Worm (Caenorhabditis elegans): ENCODE results near the gene F43H9.3.

Gene F43H9.3

DNA sequence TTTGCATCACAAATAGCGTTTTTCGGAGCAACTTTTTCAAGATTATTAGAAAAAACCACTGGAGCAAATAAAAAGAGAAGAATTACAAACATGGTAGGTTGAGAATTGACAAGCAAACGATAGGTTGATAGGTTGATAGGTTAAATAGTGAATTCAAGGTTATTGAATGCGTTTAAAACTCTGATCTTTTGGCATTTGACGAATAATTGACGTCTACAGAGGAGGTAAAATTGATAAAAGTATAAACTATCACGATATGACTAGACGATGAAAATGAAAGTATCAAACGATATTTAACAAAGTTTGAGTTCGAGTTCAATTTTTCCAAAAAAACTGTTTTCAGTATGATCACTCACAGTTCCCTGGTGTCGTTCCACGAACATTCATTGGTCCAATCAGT lies 11.2 kb upstream of the F43H9.3 start, which contains the start of gene ZC513.14:
TSS of gene ZC513.14 (minus strand) at position 101 of the 400 bp plus-strand sequence.
- TF ChIP-seq lin-35 (GFP tag; optimal IDR thresholded peaks at IDR 0.05) (no peak), unc-62 (GFP tag; optimal IDR thresholded peaks at IDR 0.05) (no peak), elt-2 (tag; optimal IDR thresholded peaks at IDR 0.05) (no peak), jun-1 (tag; optimal IDR thresholded peaks at IDR 0.05) (no peak), sox-4 (tag; optimal IDR thresholded peaks at IDR 0.05) (no peak), C04F5.9 (tag; optimal IDR thresholded peaks at IDR 0.05) (no peak), ztf-4 (tag; optimal IDR thresholded peaks at IDR 0.05) (no peak), ztf-11 (tag; optimal IDR thresholded peaks at IDR 0.05) (no peak), fkh-10 (GFP tag; optimal IDR thresholded peaks at IDR 0.05) (no peak), mef-2 (tag; optimal IDR thresholded peaks at IDR 0.05) (no peak), xbp-1 (tag; optimal IDR thresholded peaks at IDR 0.05) (no peak), mdl-1 (tag; optimal IDR thresholded peaks at IDR 0.05) (no peak), zip-4 (GFP tag; optimal IDR thresholded peaks at IDR 0.05) (no peak)

DNA sequence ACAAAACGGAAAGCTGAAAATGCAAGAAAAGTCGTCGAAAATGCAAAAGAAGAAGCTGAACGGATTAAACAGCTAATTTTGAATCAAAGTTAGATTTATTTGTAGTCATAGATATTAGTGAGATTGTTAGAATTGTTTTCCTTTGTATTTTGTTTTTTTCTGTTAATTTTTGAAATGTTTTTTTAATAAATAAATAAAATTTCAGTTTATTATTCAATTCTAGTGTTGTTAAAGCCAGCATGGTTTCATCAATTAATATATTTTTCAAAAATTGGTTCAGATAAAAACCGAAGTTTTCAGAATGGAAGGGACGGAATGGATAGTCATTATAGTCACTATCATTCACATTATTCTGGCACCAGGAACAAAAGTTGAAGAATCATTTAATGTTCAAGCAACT lies 10.1 kb upstream of the F43H9.3 start, which contains the start of gene algn-12:
TSS of gene algn-12 (plus strand) at position 301 of the 400 bp plus-strand sequence.
- TF ChIP-seq pax-3 (tag; optimal IDR thresholded peaks at IDR 0.05) (no peak), tbx-2 (tag; optimal IDR thresholded peaks at IDR 0.05) (no peak), hpl-2 (GFP tag; optimal IDR thresholded peaks at IDR 0.05) (no peak), mab-9 (GFP tag; IDR thresholded peaks at IDR 0.05) (no peak), unc-30 (tag; optimal IDR thresholded peaks at IDR 0.05) (no peak), egl-13 (tag; optimal IDR thresholded peaks at IDR 0.05) (no peak), lin-35 (GFP tag; optimal IDR thresholded peaks at IDR 0.05) (no peak), F16B12.6 (tag; optimal IDR thresholded peaks at IDR 0.05) (no peak), ceh-82 (tag; optimal IDR thresholded peaks at IDR 0.05) (no peak), C04F5.9 (tag; optimal IDR thresholded peaks at IDR 0.05) (no peak), hlh-17 (GFP tag; optimal IDR thresholded peaks at IDR 0.05; ENCODE audit: borderline replicate concordance) (no peak), tlp-1 (tag; optimal IDR thresholded peaks at IDR 0.05) (no peak), ceh-63 (GFP tag; optimal IDR thresholded peaks at IDR 0.05) (no peak), nhr-28 (tag; optimal IDR thresholded peaks at IDR 0.05) (no peak), fkh-8 (tag; optimal IDR thresholded peaks at IDR 0.05) (no peak), nhr-76 (tag; optimal IDR thresholded peaks at IDR 0.05) (no peak), nhr-11 (tag; optimal IDR thresholded peaks at IDR 0.05) (no peak), efl-1 (optimal IDR thresholded peaks at IDR 0.05) (no peak), efl-1 (GFP tag; optimal IDR thresholded peaks at IDR 0.05 in 1 of 2) (no peak), grh-1 (GFP tag; IDR thresholded peaks at IDR 0.05) (no peak), unc-86 (tag; optimal IDR thresholded peaks at IDR 0.05) (no peak)

- TF ChIP-seq aly-2 (tag; optimal IDR thresholded peaks at IDR 0.05) = peak; percentile 0
- peak; percentile 23; the same call in 1 of the 2 replicates for TF ChIP-seq isw-1 (GFP tag; IDR thresholded peaks at IDR 0.05)
- TF ChIP-seq fkh-10 (GFP tag; optimal IDR thresholded peaks at IDR 0.05) = no peak
- no peak for TF ChIP-seq tlp-1 (tag; optimal IDR thresholded peaks at IDR 0.05)
- no peak for TF ChIP-seq nhr-84 (tag; optimal IDR thresholded peaks at IDR 0.05)
- TF ChIP-seq nhr-12 (tag; optimal IDR thresholded peaks at IDR 0.05) = no peak
- peak; percentile 53 for TF ChIP-seq swsn-7 (tag; optimal IDR thresholded peaks at IDR 0.05)
- TF ChIP-seq nhr-11 (tag; optimal IDR thresholded peaks at IDR 0.05) = no peak
- TF ChIP-seq lin-13 (GFP tag; optimal IDR thresholded peaks at IDR 0.05) = no peak
- no peak for TF ChIP-seq jun-1 (tag; optimal IDR thresholded peaks at IDR 0.05)
- no peak for TF ChIP-seq fkh-8 (tag; optimal IDR thresholded peaks at IDR 0.05)
- peak; percentile 71 for TF ChIP-seq nhr-20 (tag; optimal IDR thresholded peaks at IDR 0.05)
- TF ChIP-seq ztf-4 (tag; optimal IDR thresholded peaks at IDR 0.05) = no peak
- peak; percentile 39 for TF ChIP-seq unc-86 (tag; optimal IDR thresholded peaks at IDR 0.05)
- peak; percentile 63 for TF ChIP-seq nhr-19 (GFP tag; conservative IDR thresholded peaks at IDR 0.05)
- no peak for TF ChIP-seq ceh-90 (tag; optimal IDR thresholded peaks at IDR 0.05)
- TF ChIP-seq nhr-28 (tag; optimal IDR thresholded peaks at IDR 0.05) = no peak
- no peak for TF ChIP-seq vab-15 (tag; optimal IDR thresholded peaks at IDR 0.05)
- no peak for TF ChIP-seq fkh-4 (tag; optimal IDR thresholded peaks at IDR 0.05; ENCODE audit: borderline replicate concordance)
- TF ChIP-seq nhr-237 (tag; optimal IDR thresholded peaks at IDR 0.05) = no peak
- no peak for TF ChIP-seq efl-3 (GFP tag; optimal IDR thresholded peaks at IDR 0.05)
- no peak for TF ChIP-seq ceh-63 (GFP tag; optimal IDR thresholded peaks at IDR 0.05)
- TF ChIP-seq ceh-82 (tag; optimal IDR thresholded peaks at IDR 0.05) = peak in 2 of 3 experiments; percentile 47 to 69
- no peak for TF ChIP-seq egl-27 (tag; optimal IDR thresholded peaks at IDR 0.05)
- peak; percentile 6 for TF ChIP-seq lin-39 (tag; optimal IDR thresholded peaks at IDR 0.05)
- no peak for TF ChIP-seq C04F5.9 (tag; optimal IDR thresholded peaks at IDR 0.05)
- TF ChIP-seq unc-130 (tag; optimal IDR thresholded peaks at IDR 0.05) = peak; percentile 63
- TF ChIP-seq elt-3 (tag; optimal IDR thresholded peaks at IDR 0.05) = no peak
Measured at ce11 chrV:8031121-8031520, 6.4 kb upstream of the F43H9.3 start, which contains the start of gene vars-1. Gene vars-1, plus strand, starts transcription at chrV:8031411.

Data from whole organism, L1 larva.